Worm (Caenorhabditis elegans) whole organism, L4 larva: ENCODE results near the gene Y53F4B.5.
A peak's percentile ranks its signal among the peaks of the same experiment; 100 is the strongest.

Experiments used
- F49E8.2 ChIP-seq: sonication (generic microtip); optimal IDR thresholded peaks from 2 replicates; lab custom pipeline; 2016; ENCODE audit warnings: missing compliant biosample characterization, mild to moderate bottlenecking, missing genetic modification characterization, borderline replicate concordance
- R02D3.7 ChIP-seq: fragments of 150-350 bp; sonication (generic microtip); optimal IDR thresholded peaks from 3 replicates; lab custom pipeline; 2014; ENCODE audit warnings: missing biosample characterization, missing genetic modification characterization
- T20F7.1 ChIP-seq: fragments of 200-800 bp; sonication (Bioruptor generic); optimal IDR thresholded peaks from 2 replicates; lab custom pipeline; 2018; ENCODE audit warnings: mild to moderate bottlenecking, missing genetic modification characterization, missing compliant biosample characterization
- Y105C5A.15 ChIP-seq: fragments of 200-800 bp; sonication (Bioruptor generic); IDR thresholded peaks from 2 replicates; pipeline ENCODE4 v1.3.6; 2022; ENCODE audit warnings: missing genetic modification characterization, missing compliant biosample characterization
- Y75B8A.6 ChIP-seq: fragments of 200-800 bp; sonication (Bioruptor generic); IDR thresholded peaks from 2 replicates; pipeline ENCODE4 v1.3.6; 2022; ENCODE audit warnings: missing genetic modification reagents, missing genetic modification characterization, missing compliant biosample characterization
- ZK546.5 ChIP-seq, 2 experiments: sonication (generic microtip); optimal IDR thresholded peaks; 2 replicates each; lab custom pipeline; 2017; ENCODE audit warnings: missing biosample characterization in 2 of 2, missing genetic modification characterization in 2 of 2
- ctbp-1 ChIP-seq: fragments of 200-800 bp; sonication (Bioruptor generic); IDR thresholded peaks from 2 replicates; pipeline ENCODE4 v1.3.6; 2022; ENCODE audit warnings: missing genetic modification reagents, missing genetic modification characterization, missing compliant biosample characterization
- daf-16 ChIP-seq, 3 experiments: sonication (generic microtip); optimal IDR thresholded peaks; 2 replicates each; lab custom pipeline; 2016 to 2017; ENCODE audit warnings: missing genetic modification characterization in 3 of 3, missing genetic modification reagents in 3 of 3, mild to moderate bottlenecking in 2 of 3, missing compliant biosample characterization in 2 of 3, missing biosample characterization in 1 of 3, moderate library complexity in 1 of 3
- daf-8 ChIP-seq: fragments of 200-800 bp; sonication (Bioruptor generic); IDR thresholded peaks from 2 replicates; pipeline ENCODE4 v1.3.6; 2022; ENCODE audit warnings: missing genetic modification characterization, missing compliant biosample characterization
- duxl-1 ChIP-seq: sonication (generic microtip); optimal IDR thresholded peaks from 2 replicates; lab custom pipeline; 2016; ENCODE audit warnings: mild to moderate bottlenecking, missing genetic modification characterization, moderate library complexity, missing compliant biosample characterization; ENCODE audit not compliant: poor library complexity
- dve-1 ChIP-seq: sonication (generic microtip); optimal IDR thresholded peaks from 2 replicates; lab custom pipeline; 2017; ENCODE audit warnings: antibody characterized with exemption, mild to moderate bottlenecking, missing genetic modification characterization, missing compliant biosample characterization; ENCODE audit not compliant: insufficient read depth
- fkh-10 ChIP-seq: fragments of 150-350 bp; optimal IDR thresholded peaks from 2 replicates; lab custom pipeline; 2014; ENCODE audit warnings: missing biosample characterization, missing genetic modification reagents, missing genetic modification characterization
- hlh-11 ChIP-seq: fragments of 200-800 bp; sonication (Bioruptor generic); optimal IDR thresholded peaks from 2 replicates; lab custom pipeline; 2018; ENCODE audit warnings: mild to moderate bottlenecking, missing genetic modification characterization, missing compliant biosample characterization
- jun-1 ChIP-seq: fragments of 150-350 bp; optimal IDR thresholded peaks from 2 replicates; lab custom pipeline; 2014; ENCODE audit warnings: missing biosample characterization, missing genetic modification reagents, missing genetic modification characterization
- lim-7 ChIP-seq: fragments of 200-800 bp; sonication (Bioruptor generic); IDR thresholded peaks from 2 replicates; pipeline ENCODE4 v1.3.6; 2022; ENCODE audit warnings: missing genetic modification characterization, missing compliant biosample characterization
- lin-1 ChIP-seq: fragments of 200-800 bp; sonication (Bioruptor generic); IDR thresholded peaks from 2 replicates; pipeline ENCODE4 v1.3.6; 2022; ENCODE audit warnings: missing genetic modification reagents, missing genetic modification characterization, missing compliant biosample characterization
- lsy-2 ChIP-seq, 2 experiments: fragments of 150-350 bp in 1 of 2; sonication (generic microtip) in 1 of 2; optimal IDR thresholded peaks; 2 replicates each; lab custom pipeline; 2014 to 2017; ENCODE audit warnings: missing biosample characterization in 2 of 2, missing genetic modification characterization in 2 of 2
- mdt-29 ChIP-seq: fragments of 200-800 bp; sonication (Bioruptor generic); IDR thresholded peaks from 2 replicates; pipeline ENCODE4 v1.3.6; 2022; ENCODE audit warnings: missing genetic modification reagents, missing genetic modification characterization, missing compliant biosample characterization
- nhr-11 ChIP-seq: fragments of 150-350 bp; optimal IDR thresholded peaks from 2 replicates; lab custom pipeline; 2014; ENCODE audit warnings: missing biosample characterization, missing genetic modification characterization
- nhr-28 ChIP-seq: fragments of 150-350 bp; optimal IDR thresholded peaks from 2 replicates; lab custom pipeline; 2014; ENCODE audit warnings: missing biosample characterization, missing genetic modification characterization
- nhr-76 ChIP-seq: fragments of 150-350 bp; optimal IDR thresholded peaks from 2 replicates; lab custom pipeline; 2014; ENCODE audit warnings: missing biosample characterization, missing genetic modification characterization
- rbr-2 ChIP-seq: sonication (generic microtip); optimal IDR thresholded peaks from 2 replicates; lab custom pipeline; 2016; ENCODE audit warnings: missing genotype, missing genetic modification characterization, missing compliant biosample characterization
- unc-130 ChIP-seq: sonication (generic microtip); optimal IDR thresholded peaks from 2 replicates; lab custom pipeline; 2016; ENCODE audit warnings: missing genetic modification reagents, missing genetic modification characterization, missing compliant biosample characterization
- unc-39 ChIP-seq: sonication (generic microtip); optimal IDR thresholded peaks from 2 replicates; lab custom pipeline; 2017; ENCODE audit warnings: missing biosample characterization, missing genetic modification characterization
- unc-62 ChIP-seq, 3 experiments: fragments of 150-350 bp in 1 of 3; sonication (generic microtip); optimal IDR thresholded peaks in 2 of 3; peaks in 1 of 3; 1 replicate in 1 of 3; 2 replicates in 2 of 3; lab custom pipeline; 2014 to 2017; ENCODE audit warnings: missing biosample characterization in 3 of 3, missing genetic modification characterization in 3 of 3, missing genetic modification reagents in 3 of 3, missing genotype in 1 of 3
- zfp-2 ChIP-seq: sonication (generic microtip); optimal IDR thresholded peaks from 2 replicates; lab custom pipeline; 2016; ENCODE audit warnings: mild to moderate bottlenecking, missing genetic modification characterization, missing compliant biosample characterization
- zfp-3 ChIP-seq: fragments of 200-800 bp; sonication (Bioruptor generic); conservative IDR thresholded peaks from 2 replicates; pipeline ENCODE4 v1.3.6; 2022; ENCODE audit warnings: missing genetic modification reagents, missing genetic modification characterization, missing compliant biosample characterization

Gene Y53F4B.5

DNA sequence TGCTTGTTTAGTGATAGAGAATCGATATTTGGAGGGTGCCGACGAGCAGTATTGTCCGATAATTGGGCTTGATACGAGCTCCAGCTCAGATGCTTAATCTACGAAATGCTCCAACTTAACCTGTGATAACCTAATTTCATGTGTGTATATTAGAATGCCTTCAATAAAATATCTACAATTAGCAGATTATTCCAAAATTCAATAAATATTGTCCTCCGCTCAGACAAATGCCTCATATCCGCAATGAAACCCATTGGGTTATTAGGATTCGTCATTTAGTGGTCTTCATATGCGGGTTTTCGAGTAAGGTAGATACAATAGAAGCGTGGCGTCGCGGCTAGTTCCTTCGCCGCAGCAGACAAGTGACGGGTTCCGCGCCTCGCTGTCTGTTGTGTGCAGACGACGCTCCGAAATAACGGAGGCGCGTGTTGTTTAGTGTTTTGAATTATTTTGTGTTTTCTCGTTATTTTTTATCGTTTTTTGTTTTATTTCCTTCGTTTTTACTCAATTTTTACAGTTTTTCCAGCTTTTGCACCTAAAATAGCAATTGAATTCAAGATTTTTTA is 41.9 kb upstream of the Y53F4B.5 start, which contains the start of gene cmtr-1 (continued):
- TF ChIP-seq unc-130 (peak; percentile 93), lin-1 (peak; percentile 95), R02D3.7 (tag; lab: Kevin White, UChicago) (no peak), lim-7 (GFP tag; lab: Robert Waterston, UW) (no peak), nhr-11 (peak; percentile 89), nhr-76 (tag; lab: Kevin White, UChicago) (no peak), F49E8.2 (tag; lab: Kevin White, UChicago) (peak; percentile 97), ZK546.5 (tag; optimal IDR thresholded peaks at IDR 0.05; lab: Kevin White, UChicago) (peak; percentile 38 to 39), nhr-28 (tag; lab: Kevin White, UChicago) (peak; percentile 83), zfp-3 (GFP tag; lab: Robert Waterston, UW) (peak; percentile 92), ctbp-1 (GFP tag; lab: Robert Waterston, UW) (peak; percentile 80), rbr-2 (tag; lab: Kevin White, UChicago) (peak; percentile 96), unc-39 (tag; lab: Kevin White, UChicago) (no peak), Y105C5A.15 (GFP tag; lab: Robert Waterston, UW) (no peak), duxl-1 (tag; lab: Kevin White, UChicago) (peak; percentile 95), daf-16 (GFP tag; optimal IDR thresholded peaks at IDR 0.05; lab: Kevin White, UChicago) (peak; percentile 82 to 93), daf-16 (tag; optimal IDR thresholded peaks at IDR 0.05; lab: Kevin White, UChicago) (peak; percentile 92), mdt-29 (GFP tag; lab: Robert Waterston, UW) (peak; percentile 92)
- TF ChIP-seq, all 104 proteins: peak for 79

DNA sequence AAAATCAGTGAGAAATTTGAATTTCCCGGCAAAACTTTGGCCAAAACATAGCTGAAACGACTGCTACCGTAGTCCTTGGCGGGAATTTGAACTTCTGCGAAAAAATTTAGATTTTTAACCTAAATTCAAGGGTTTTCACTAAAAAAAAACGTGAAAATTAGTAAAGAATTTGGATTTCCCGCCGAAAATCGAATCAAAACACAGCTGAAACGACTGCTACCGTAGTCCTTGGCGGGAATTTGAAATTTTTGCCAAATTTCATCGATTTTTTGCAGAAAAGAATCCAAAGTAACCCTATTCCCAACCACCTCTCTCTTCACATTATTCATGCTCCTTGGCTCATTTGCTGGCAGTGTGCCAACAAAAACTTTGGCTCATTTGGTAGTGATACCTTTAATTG is 41.3 kb upstream of the Y53F4B.5 start:
- TF ChIP-seq jun-1 (tag; lab: Kevin White, UChicago) (no peak), lsy-2 (tag; optimal IDR thresholded peaks at IDR 0.05; lab: Kevin White, UChicago) (peak in 1 of 2 experiments; percentile 56)

DNA sequence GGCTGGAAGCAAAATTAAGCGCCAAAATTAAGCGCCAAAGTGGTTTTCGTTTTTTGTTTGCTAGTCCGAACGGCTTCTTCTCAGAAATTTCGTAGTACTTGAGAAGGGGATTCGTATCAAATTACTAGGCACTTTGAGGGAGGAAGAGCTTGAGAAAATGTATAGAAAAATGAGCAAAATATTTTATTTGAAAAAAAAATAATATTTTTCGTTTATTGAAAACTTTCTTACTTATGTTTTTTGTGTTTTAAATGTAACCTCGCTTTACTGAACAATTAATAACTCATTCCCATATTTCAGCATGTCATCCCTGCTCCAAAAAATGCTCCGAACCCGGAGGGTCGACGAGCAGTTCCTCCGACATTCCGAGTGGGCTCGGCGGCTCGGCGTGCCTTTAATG is 35.1 kb upstream of the Y53F4B.5 start, which contains the start of gene Y53F4B.12:
Gene Y53F4B.12, plus strand, starts transcription at position 301 of the 400 bp plus-strand sequence.
- no peak for TF ChIP-seq T20F7.1 (GFP tag; lab: Kevin White, UChicago)
- TF ChIP-seq dve-1 (tag; lab: Kevin White, UChicago), result no peak
- no peak for TF ChIP-seq daf-8 (GFP tag; lab: Robert Waterston, UW)

DNA sequence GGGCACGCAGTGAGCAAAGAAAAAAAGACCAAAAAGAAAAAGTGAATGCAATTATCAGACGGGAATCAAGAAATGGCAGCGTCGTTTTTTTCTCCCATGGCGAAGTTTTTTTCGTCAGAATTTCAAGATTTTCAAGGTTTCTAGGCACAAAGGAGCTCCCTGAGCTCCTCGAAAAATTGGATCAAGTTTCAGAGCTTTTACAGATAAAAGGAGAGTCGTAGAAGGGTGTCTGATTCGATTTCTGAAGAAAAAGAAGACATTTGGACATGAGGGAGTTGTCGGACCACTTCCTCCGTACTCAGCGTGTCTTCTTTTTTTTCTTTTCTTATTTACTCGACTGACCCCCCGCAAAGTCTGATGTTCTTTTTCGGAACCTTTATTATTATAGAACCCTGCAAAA is 31.9 kb upstream of the Y53F4B.5 start:
- TF ChIP-seq nhr-76 (tag; lab: Kevin White, UChicago) (no peak), hlh-11 (tag; lab: Kevin White, UChicago) (no peak), zfp-2 (tag; lab: Kevin White, UChicago) (no peak)

DNA sequence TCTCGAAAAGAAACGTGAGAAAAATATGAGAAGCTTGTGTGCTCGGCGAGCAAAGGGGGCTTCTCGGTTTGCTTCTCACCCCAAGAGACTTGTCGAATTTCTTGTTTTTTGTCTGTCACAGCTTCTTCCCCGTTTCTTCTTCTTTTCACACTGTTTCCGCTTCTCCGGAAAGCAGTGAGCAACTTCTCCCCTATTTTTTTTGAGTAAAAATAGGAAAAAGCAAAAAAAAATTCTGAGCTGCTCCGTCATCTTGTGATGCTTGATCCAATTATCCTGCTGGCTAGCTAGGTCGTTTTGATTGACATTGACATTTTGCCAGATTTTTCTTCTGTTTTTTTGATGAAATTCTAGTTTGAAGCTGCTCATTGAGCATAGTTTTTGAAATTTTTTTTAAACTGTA is 30.6 kb upstream of the Y53F4B.5 start, which contains the start of gene Y53F4B.51:
Gene Y53F4B.51, minus strand, starts transcription at position 63 of the 400 bp plus-strand sequence.
- TF ChIP-seq fkh-10 (GFP tag; lab: Kevin White, UChicago), result peak; percentile 79
- TF ChIP-seq unc-62 (GFP tag; optimal IDR thresholded peaks at IDR 0.05 in 1 of 2; lab: Kevin White, UChicago), result peak in 1 of 2 experiments; percentile 60
- TF ChIP-seq unc-62 (tag; optimal IDR thresholded peaks at IDR 0.05; lab: Kevin White, UChicago), result no peak
- TF ChIP-seq Y75B8A.6 (GFP tag; lab: Robert Waterston, UW), result no peak
